Fruit fly (Drosophila melanogaster): ENCODE results near the gene bip1.

The bip1 gene

DNA sequence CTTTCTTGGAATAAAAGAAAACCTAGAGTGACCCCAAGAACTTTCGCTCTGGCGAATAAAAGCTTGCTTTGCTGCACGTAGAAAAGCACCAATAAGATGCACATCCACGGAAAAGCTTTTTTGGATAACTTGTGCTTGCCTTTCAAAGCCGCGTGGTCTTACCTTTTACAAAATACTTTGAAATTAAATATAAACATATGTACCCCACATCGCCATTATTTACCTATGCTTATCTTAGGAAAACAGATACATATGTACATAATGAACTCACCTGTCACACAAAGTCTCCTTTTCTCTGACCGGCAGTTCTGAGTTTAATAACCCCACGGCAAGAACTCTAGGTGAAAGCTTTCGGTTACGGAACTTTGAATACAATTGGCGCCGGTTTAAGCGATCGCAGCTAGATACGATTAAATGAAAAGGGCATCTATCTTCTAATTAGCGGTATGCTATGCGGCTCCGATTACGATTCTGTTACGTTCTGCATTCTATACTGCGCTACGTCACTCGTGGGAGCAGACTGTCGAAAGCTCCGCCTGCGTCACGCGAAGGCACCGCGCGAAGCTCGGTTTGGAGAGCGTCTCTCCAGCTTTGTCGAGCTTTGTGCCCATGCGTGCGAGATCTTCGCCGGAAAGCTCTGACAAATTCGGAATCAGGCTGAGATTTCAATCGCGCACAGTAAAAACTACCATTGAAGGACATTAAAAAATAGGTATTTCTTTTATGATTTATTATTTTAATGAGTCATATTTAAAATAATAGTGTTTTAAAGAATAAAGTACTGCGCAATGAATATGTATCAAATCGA is at the start of gene bip1:
Gene bip1 (minus strand): TSS at position 524 of the 808 bp plus-strand sequence.
- no peak for TF ChIP-seq CG8478 (optimal IDR thresholded peaks at IDR 0.05)
- no peak for TF ChIP-seq CTCF (optimal IDR thresholded peaks at IDR 0.05)

DNA sequence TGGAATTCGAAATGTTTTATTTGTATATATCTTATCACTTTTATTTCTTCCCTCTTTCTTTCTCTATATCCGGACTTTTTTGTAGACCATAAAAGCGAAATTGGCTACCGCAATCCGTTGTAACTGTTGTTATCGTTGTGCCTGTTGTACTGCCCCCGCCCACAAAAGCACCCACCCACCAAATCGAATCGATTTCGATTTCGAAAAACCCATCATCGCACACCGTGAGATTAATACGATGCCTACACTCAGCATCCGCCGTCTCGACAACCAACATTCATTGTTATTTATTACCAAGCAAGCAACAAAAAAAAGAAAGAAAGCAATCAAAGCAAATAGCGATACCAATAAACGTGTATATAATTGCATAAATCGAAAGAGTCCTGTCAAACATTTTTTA is 49.7 kb upstream of the bip1 start:
- TF ChIP-seq CG8478 (optimal IDR thresholded peaks at IDR 0.05) (no peak), CTCF (optimal IDR thresholded peaks at IDR 0.05) (no peak)

DNA sequence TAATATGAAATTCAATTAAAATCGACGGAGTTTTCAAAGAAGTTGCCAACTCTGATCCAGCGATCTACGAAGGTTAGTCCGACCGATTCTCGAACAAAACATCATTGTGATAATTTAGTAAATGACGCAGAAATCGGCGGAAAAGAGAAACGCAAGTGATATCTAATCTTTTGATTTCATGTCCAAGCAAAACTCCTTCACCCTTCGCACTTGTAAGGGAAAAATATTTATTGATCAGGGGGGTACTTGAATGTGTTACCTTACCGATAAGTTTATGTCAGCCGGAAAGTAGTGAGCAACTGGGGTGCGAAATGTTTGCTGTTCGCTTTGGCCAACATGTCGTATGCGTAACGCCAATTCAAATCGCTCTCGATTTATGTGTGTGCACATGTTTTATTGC is 38.6 kb upstream of the bip1 start:
- TF ChIP-seq CG8478 (optimal IDR thresholded peaks at IDR 0.05) (no peak), CTCF (optimal IDR thresholded peaks at IDR 0.05) (no peak)

DNA sequence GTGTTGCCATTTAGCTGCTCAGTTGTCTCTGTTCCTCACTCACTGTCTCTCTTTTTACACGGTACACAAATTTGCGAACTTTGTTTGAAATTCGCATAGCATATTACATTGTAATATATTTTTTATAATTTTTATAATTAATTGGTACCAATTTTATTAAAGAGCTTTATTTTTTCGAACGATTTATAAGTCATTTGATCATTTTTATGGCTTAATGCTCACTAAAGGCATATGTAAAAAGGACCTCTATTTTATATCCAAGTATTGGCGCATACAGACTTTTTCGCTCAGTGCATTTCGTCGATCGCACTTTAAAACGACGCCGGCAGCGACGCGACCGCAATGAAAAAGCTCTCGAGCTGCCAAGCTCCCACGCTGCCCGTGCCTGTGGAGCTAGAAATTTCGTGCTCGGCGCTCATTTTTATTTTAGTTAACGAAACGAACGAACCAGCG is 37.6 kb upstream of the bip1 start:
- TF ChIP-seq CG8478 (optimal IDR thresholded peaks at IDR 0.05): no peak
- TF ChIP-seq CTCF (optimal IDR thresholded peaks at IDR 0.05): no peak

DNA sequence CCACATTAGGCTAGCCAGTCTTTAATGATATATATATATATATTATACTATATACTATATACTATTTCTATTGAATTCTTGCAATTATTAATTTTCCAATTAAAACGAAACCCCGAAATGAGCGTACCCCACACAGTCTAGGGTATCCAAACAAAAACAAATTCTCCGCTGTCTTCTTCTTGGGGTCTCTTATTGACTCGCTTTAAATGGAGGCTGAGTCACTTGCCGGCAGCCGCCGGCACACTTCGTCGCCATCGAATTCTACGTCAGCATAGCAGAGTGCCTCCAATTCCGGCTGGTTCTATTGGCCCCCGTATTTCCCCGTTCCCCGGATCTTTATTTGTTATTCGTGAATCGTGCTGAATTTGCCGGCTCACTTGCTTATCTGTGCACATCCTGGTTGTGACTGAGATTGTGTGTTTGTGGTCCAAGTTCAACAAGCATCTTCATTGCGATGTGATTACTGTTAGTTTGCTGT is 36.2 kb upstream of the bip1 start:
- no peak for TF ChIP-seq CTCF (optimal IDR thresholded peaks at IDR 0.05)
- TF ChIP-seq CG8478 (optimal IDR thresholded peaks at IDR 0.05): no peak

DNA sequence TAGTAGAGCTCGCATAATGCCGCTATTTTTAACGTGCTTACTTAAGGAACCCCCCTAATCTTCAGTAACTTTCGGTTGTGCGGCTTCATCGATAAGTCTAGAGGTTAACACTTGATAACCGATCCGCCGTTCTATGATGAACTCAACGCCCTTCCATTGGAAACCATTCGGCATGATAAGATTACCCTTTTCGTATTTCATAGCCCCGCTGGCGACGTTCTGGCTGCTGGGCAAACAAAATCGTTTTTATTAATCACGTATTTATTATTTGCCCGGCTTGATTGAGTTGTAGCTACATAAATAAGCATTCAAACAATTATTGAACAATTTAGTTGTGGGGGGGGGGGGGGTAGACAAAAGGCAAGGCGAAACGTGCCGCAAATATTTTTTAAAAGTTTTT is 35.0 kb upstream of the bip1 start:
- TF ChIP-seq CTCF (optimal IDR thresholded peaks at IDR 0.05) (no peak), CG8478 (optimal IDR thresholded peaks at IDR 0.05) (no peak)

DNA sequence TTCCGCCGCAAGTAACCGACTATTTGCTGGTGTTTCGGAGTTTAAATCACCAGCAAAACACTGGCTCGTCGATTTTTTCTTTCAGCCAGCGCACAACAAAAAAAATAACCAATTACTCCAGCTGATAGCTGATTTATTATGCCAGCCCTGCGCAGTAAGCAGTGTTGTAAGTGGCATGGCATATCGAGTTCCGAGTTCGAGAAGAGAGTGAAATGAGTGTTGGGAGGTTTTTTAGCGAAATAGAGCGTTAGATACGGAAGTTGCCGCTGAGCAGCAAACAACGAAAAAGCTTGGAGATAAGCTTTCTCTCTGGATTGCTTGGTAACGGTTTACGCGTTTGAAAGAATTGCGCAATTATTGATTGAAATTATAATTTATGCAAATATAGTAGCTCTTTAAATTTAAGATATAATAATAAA is 33.1 kb upstream of the bip1 start, which contains the start of gene CG7565:
Gene CG7565 (minus strand): TSS at position 137 of the 419 bp plus-strand sequence.
- TF ChIP-seq CG8478 (optimal IDR thresholded peaks at IDR 0.05): no peak
- TF ChIP-seq CTCF (optimal IDR thresholded peaks at IDR 0.05): no peak

DNA sequence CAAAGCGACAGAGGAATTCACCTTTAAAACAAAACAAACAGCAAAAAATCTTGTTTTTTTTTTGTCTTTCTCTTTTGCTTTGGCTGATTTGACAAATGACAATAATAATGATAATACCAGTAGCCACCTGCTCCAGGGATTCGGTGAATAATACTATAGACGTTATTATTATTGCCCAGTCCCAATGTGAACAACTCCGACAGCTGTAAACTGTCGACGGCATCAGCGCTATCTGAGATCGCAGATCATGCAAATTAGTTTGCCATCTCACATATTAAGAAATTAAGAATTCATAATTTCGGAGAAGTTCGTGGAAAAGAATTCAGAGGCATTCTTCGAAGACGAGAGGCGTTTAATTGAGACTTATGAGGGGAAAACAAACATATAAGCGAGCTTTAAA is 27.7 kb upstream of the bip1 start:
- TF ChIP-seq CG8478 (optimal IDR thresholded peaks at IDR 0.05) (no peak), CTCF (optimal IDR thresholded peaks at IDR 0.05) (no peak)

DNA sequence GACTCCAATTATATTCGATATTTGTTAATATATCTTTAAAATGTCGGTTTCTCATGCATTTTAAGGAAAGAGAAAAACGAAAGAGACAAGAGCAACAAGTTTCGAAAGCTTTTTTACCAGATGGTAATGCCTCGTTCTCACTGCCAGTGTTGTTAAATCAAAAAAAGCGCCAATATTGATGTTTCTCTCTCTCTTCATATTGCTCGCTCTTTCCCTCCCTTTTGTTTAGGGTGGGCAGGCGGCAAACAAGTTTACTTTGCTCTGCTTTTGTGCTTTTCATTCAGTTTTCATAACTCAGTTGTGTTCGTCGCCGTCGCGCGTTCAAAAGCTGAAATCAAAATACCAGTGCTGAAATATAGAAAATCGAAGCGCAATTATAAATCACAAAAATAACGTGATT is 23.3 kb upstream of the bip1 start:
- TF ChIP-seq CG8478 (optimal IDR thresholded peaks at IDR 0.05) (no peak), CTCF (optimal IDR thresholded peaks at IDR 0.05) (no peak)

DNA sequence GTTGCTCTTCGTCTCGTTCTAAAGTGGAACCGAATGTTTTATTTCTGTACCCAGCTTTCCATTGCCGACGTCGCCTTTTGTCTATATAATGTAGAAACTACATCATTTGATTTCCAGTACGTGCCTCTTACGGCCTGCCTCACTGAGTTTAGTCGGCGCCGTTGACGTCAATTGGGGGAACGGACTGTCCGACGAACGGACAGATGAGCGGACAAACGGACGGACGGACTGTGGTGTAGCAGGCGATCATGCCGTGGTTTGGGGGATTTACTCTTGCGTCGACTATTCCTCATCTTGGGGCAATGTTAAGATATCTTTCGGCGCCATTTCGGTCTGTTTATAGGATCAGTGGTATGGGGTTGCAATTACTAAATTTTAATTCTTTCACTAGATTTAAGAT is 22.3 kb upstream of the bip1 start:
- TF ChIP-seq CTCF (optimal IDR thresholded peaks at IDR 0.05) (no peak), CG8478 (optimal IDR thresholded peaks at IDR 0.05) (no peak)

DNA sequence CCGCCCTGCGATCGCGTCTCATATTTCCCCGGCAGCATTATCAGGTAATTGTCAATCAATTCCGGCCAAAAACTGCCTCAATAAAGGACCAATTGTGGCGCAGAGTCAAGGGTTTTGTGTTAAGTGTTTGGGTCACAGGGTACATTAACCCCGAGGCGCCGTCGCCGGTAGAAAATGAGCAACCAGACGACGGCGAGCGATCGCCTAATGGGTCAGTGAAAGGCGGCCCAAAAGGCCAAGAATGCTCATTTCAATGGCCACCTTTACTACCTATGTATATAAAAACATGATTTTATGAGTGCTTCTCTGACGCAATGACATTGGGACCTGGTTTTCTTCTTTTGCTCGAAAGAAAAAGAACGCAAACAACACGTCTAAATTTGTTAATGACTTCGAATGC is 21.1 kb upstream of the bip1 start:
- TF ChIP-seq CTCF (optimal IDR thresholded peaks at IDR 0.05) (no peak), CG8478 (optimal IDR thresholded peaks at IDR 0.05) (no peak)

DNA sequence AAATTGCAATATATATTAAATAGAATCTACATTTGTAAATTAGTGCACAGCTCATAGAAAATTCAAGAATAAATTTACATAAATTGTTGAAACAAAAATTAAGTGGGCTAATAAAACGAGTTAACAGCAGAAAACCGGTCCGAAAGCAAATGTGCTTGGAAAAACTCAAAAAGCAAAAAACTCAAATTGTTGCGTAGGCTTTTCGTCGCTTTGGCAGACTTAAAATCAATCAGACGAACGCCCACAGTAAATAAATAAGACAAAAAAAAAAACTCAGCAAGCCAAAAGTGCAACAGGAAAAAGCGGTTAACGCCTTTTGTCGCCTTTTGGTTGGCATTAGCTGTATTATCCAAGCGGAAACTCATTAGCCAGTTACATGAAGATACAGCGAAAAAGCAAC is 19.4 kb upstream of the bip1 start:
- TF ChIP-seq CTCF (optimal IDR thresholded peaks at IDR 0.05) (no peak), CG8478 (optimal IDR thresholded peaks at IDR 0.05) (no peak)

DNA sequence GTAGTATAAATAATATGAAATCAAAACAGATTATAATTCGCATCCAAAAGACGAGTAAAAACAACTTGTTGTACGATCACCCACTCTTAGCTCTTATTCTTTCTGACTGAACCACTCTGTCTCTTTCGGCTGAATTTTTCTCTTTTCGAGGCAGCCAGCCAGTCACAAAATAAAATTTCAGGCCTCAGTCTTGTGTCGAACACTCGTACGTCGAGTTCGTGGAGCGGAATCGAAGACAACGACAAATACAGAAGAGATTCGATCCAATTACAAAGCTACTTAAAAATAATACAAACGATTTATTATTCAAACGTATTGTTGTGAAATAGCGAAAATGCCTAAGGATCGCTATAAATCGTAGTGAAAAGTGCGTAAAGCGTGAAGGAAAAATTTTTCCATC is 18.7 kb upstream of the bip1 start:
- TF ChIP-seq CG8478 (optimal IDR thresholded peaks at IDR 0.05): no peak
- TF ChIP-seq CTCF (optimal IDR thresholded peaks at IDR 0.05): no peak

DNA sequence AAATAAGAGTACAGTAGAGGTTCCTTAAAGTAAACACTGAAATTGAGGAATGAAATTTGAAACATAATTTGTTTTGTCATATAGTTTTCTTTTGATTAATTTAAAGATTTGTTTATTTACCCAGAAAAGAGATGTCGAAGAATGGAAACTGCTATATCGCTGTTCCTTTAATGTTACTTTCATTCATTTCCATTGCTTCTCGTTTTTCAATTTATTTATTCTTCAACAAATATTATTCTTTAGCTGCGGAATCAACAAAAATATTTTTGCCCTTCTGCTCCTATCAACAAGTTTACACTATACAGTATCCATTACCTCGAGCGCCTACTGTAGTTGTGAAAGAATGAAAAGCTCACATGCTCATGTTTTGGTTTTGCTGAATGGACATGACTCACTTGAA is 17.6 kb upstream of the bip1 start:
- TF ChIP-seq CG8478 (optimal IDR thresholded peaks at IDR 0.05) (no peak), CTCF (optimal IDR thresholded peaks at IDR 0.05) (no peak)

DNA sequence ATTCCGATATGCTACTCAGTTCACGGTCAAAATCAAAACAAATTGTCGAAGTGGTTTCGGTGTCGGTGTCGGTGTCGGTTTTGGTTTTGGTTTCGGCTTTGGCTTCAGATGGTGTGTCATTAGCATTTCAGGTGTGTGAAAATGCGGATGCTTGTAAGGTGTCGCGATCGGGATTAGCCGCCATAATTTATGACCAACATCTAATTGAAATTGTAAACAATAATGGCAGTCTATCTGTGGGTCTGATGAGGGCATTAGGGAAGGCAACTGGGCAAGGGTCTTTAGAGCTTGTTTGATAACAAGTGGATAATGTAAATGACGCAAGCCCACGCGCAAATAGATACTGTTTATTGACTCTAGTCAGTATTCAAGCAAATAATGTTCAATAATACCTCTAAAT is 16.4 kb upstream of the bip1 start:
- no peak for TF ChIP-seq CTCF (optimal IDR thresholded peaks at IDR 0.05)
- TF ChIP-seq CG8478 (optimal IDR thresholded peaks at IDR 0.05): no peak

DNA sequence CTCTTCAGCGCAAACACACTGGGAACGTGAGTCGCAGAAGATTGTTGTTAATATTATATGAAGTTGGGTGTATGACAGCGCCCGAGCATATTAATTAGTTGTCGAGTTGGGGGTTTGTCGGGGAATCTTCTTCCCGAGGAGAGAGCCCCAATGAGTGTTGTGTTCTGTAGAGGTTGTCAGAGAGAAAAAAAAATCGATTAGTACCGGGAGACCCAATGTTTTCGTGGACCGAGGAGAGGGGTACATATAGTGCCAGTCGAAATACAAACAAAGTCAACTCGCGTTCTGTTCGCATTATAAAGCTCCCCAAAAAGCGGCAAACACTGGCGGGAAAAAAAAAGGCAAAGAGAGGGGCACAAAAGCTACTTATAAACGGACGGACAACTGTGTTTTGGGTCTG is 15.4 kb upstream of the bip1 start:
- TF ChIP-seq CTCF (optimal IDR thresholded peaks at IDR 0.05) (no peak), CG8478 (optimal IDR thresholded peaks at IDR 0.05) (no peak)

DNA sequence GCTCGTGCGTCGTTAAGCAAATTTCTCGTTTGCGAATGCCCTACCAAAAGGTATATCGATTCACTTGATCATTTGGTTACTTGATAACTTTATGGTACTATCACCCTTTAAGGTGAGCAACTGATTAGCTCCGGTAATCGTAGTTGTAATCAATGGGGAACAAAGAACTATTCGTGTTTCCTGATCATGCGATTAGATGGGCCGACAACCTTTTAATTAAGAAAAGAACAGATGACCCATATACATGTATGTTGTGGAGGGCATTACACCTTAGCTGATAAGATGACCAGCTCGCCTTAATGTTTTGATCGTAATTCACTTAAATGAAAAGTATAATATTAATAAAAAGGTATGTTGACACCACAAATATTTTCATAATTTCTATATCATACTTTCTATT is 14.9 kb upstream of the bip1 start:
- TF ChIP-seq CG8478 (optimal IDR thresholded peaks at IDR 0.05): no peak
- TF ChIP-seq CTCF (optimal IDR thresholded peaks at IDR 0.05): no peak
